Worm (Caenorhabditis elegans): ENCODE data around the gene spig-10.

Gene spig-10

DNA sequence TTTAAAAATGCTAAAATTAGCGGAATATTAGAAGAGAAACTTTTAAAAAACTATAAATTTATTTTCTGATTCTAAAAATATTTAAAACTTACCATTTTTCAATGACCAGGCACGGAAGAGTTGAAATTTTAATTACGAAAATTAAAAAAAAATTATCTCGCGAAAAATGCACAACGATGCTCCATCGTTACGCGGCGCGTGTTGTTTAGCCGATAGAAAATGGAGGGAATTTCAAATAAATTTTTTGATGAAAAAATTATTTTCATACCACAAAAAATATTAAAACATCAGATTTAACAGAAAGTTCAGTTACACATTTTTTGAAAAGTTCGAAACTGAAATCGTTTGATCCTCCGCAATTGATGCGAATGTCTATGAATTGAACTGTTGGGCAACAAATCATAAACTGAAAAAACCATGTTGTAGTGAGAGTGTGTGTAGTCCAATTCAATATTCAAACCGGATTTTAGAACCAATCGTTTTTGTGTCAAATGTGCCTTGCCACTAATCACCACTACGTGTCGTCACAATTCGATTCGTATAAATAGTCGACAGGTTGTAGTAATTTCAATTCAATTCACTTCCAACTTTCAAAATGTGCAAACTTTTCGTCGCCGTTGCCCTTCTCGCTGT lies 45.2 kb downstream of the spig-10 start, which contains the start of the genes tofu-2 and spig-1:
Gene tofu-2, minus strand, starts transcription at position 116 of the 633 bp plus-strand sequence.
Gene spig-1, plus strand, starts transcription at position 583 of the 633 bp plus-strand sequence.
- TF ChIP-seq Y48G9A.11 (GFP tag; IDR thresholded peaks at IDR 0.05) (peak; percentile 96), nhr-111 (GFP tag; optimal IDR thresholded peaks at IDR 0.05) (no peak)

DNA sequence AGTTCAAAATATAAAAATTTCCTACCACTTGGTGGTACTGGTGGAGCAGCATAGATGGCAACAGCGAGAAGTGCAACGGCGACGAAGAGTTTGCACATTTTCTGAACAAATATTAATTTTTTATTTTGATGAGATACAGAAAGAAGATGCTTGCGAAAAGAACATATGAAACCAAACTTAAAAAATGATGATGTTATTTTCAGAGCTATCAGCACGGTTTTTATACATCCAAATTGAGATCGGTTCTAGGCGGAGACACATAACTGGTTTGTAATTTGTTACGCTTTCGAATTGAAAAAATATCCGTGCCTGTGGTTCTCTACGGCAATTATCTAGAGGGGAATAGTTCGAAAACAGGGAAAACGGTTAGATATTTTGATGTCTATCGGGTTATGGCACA lies 47.0 kb downstream of the spig-10 start, which contains the start of gene txt-17:
Gene txt-17, minus strand, starts transcription at position 101 of the 400 bp plus-strand sequence.
- no peak for TF ChIP-seq nhr-6 (tag; optimal IDR thresholded peaks at IDR 0.05)
- TF ChIP-seq fos-1 (tag; optimal IDR thresholded peaks at IDR 0.05) = no peak
- TF ChIP-seq D1046.2 (GFP tag; IDR thresholded peaks at IDR 0.05) = no peak
- no peak for TF ChIP-seq ceh-44 (GFP tag; IDR thresholded peaks at IDR 0.05)
- no peak for TF ChIP-seq lin-15B (tag; optimal IDR thresholded peaks at IDR 0.05)
- TF ChIP-seq madf-5 (GFP tag; IDR thresholded peaks at IDR 0.05) = no peak
- TF ChIP-seq lin-13 (GFP tag; optimal IDR thresholded peaks at IDR 0.05) = no peak
- TF ChIP-seq duxl-1 (tag; optimal IDR thresholded peaks at IDR 0.05; ENCODE audit: poor library complexity) = no peak
- TF ChIP-seq dve-1 (tag; optimal IDR thresholded peaks at IDR 0.05; ENCODE audit: insufficient read depth) = no peak
- TF ChIP-seq tra-1 (GFP tag; IDR thresholded peaks at IDR 0.05) = no peak
- TF ChIP-seq cey-2 (tag; optimal IDR thresholded peaks at IDR 0.05; ENCODE audit: borderline replicate concordance, insufficient read depth) = no peak
- no peak for TF ChIP-seq nhr-10 (tag; optimal IDR thresholded peaks at IDR 0.05)
- TF ChIP-seq ceh-62 (tag; optimal IDR thresholded peaks at IDR 0.05) = no peak
- no peak for TF ChIP-seq nhr-111 (GFP tag; optimal IDR thresholded peaks at IDR 0.05)
- no peak for TF ChIP-seq daf-19 (GFP tag; conservative IDR thresholded peaks at IDR 0.05)
- TF ChIP-seq nhr-42 (GFP tag; IDR thresholded peaks at IDR 0.05) = no peak

DNA sequence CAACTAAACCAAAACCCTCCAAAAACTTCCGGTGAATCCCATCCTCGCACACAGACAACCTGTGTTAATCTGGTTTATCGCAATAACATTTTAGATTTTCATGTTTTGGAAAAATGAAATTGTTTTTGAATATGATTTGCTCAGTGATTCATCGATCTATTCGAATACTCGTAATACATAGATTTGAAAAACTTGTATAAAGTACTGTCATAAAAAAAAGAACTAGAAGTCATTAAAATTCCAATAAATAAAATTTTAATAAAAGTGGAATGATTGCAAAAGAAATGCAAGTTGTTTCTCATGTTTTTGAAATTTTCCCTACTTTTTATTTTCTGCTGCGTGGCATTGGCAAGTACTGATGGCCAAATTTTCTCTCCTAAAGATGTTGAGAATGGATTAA lies 48.5 kb downstream of the spig-10 start, which contains the start of gene spig-8:
Gene spig-8, plus strand, starts transcription at position 301 of the 400 bp plus-strand sequence.
- TF ChIP-seq mdl-1 (tag; optimal IDR thresholded peaks at IDR 0.05) (no peak), lsy-2 (tag; optimal IDR thresholded peaks at IDR 0.05) (no peak), nhr-41 (GFP tag; IDR thresholded peaks at IDR 0.05) (no peak), ceh-44 (GFP tag; IDR thresholded peaks at IDR 0.05) (no peak), cey-2 (tag; optimal IDR thresholded peaks at IDR 0.05; ENCODE audit: borderline replicate concordance, insufficient read depth) (no peak), Y105C5A.15 (GFP tag; IDR thresholded peaks at IDR 0.05) (no peak), tra-1 (GFP tag; IDR thresholded peaks at IDR 0.05) (no peak), lin-13 (GFP tag; optimal IDR thresholded peaks at IDR 0.05) (no peak), Y75B8A.6 (GFP tag; IDR thresholded peaks at IDR 0.05) (no peak), daf-16 (GFP tag; optimal IDR thresholded peaks at IDR 0.05) (no peak), daf-16 (tag; optimal IDR thresholded peaks at IDR 0.05) (no peak), daf-19 (GFP tag; conservative IDR thresholded peaks at IDR 0.05) (no peak), nhr-76 (tag; optimal IDR thresholded peaks at IDR 0.05) (no peak), zfp-2 (tag; optimal IDR thresholded peaks at IDR 0.05) (no peak), lir-3 (tag; optimal IDR thresholded peaks at IDR 0.05) (no peak), daf-8 (GFP tag; IDR thresholded peaks at IDR 0.05) (no peak), unc-39 (tag; optimal IDR thresholded peaks at IDR 0.05) (no peak)
